Fruit fly (Drosophila melanogaster) whole organism, wandering third instar larva: ENCODE measurements around the gene GatA.

Experiments
- Abd-B ChIP-seq: fragments of >200 bp; optimal IDR thresholded peaks from 2 replicates; lab custom pipeline; 2017; ENCODE audit warnings: missing biosample characterization, missing genetic modification characterization
- CG9705 ChIP-seq: fragments of 200-800 bp; sonication (Bioruptor generic); optimal IDR thresholded peaks from 2 replicates; lab custom pipeline; 2018; ENCODE audit warnings: missing biosample characterization, mild to moderate bottlenecking, missing genetic modification characterization
- CrebA ChIP-seq: fragments of 200-800 bp; sonication (Bioruptor generic); optimal IDR thresholded peaks from 2 replicates; lab custom pipeline; 2016; ENCODE audit warnings: missing biosample characterization, mild to moderate bottlenecking, missing genetic modification characterization, borderline replicate concordance
- Dfd ChIP-seq: fragments of >200 bp; optimal IDR thresholded peaks from 2 replicates; lab custom pipeline; 2017; ENCODE audit warnings: missing biosample characterization, missing genetic modification characterization
- Dif ChIP-seq: fragments of 200-275, 200-300 bp; sonication (Bioruptor generic); optimal IDR thresholded peaks from 2 replicates; lab custom pipeline; 2018; ENCODE audit warnings: missing biosample characterization, missing genetic modification characterization; ENCODE audit not compliant: partially characterized antibody
- HLH106 ChIP-seq: fragments of 200-800 bp; optimal IDR thresholded peaks from 3 replicates; lab custom pipeline; 2019; ENCODE audit warnings: missing biosample characterization, mild to moderate bottlenecking, missing genetic modification characterization, moderate library complexity
- Hnf4 ChIP-seq: fragments of 200-800 bp; sonication (Bioruptor generic); optimal IDR thresholded peaks from 2 replicates; lab custom pipeline; 2016; ENCODE audit warnings: missing biosample characterization, mild to moderate bottlenecking, missing genetic modification characterization
- Hr78 ChIP-seq: fragments of >200 bp; optimal IDR thresholded peaks from 2 replicates; lab custom pipeline; 2017; ENCODE audit warnings: missing biosample characterization, missing genetic modification characterization
- Jra ChIP-seq: sonication (Bioruptor generic); optimal IDR thresholded peaks from 2 replicates; lab custom pipeline; 2016; ENCODE audit warnings: missing biosample characterization, missing genetic modification characterization
- Mio ChIP-seq: sonication (Bioruptor generic); optimal IDR thresholded peaks from 2 replicates; lab custom pipeline; 2016; ENCODE audit warnings: missing biosample characterization, missing genetic modification characterization
- Myc ChIP-seq: fragments of >200 bp; optimal IDR thresholded peaks from 2 replicates; lab custom pipeline; 2017
- N ChIP-seq: fragments of >200 bp; optimal IDR thresholded peaks from 2 replicates; lab custom pipeline; 2018; ENCODE audit warnings: missing biosample characterization, missing external identifiers, missing genetic modification characterization
- OdsH ChIP-seq: fragments of 200-800 bp; sonication (Bioruptor generic); optimal IDR thresholded peaks from 2 replicates; lab custom pipeline; 2016; ENCODE audit warnings: missing biosample characterization, mild to moderate bottlenecking, missing genetic modification characterization
- Rel ChIP-seq, 2 experiments: fragments of 200-800 bp; sonication (Bioruptor generic) in 1 of 2; optimal IDR thresholded peaks; 2 replicates in 1 of 2; 3 replicates in 1 of 2; lab custom pipeline; 2016 to 2019; ENCODE audit warnings: mild to moderate bottlenecking in 2 of 2, missing biosample characterization in 2 of 2, missing genetic modification characterization in 2 of 2, moderate library complexity in 1 of 2
- Sp1 ChIP-seq: fragments of 200-800 bp; sonication (Bioruptor generic); optimal IDR thresholded peaks from 3 replicates; lab custom pipeline; 2019; ENCODE audit warnings: missing biosample characterization, mild to moderate bottlenecking, missing genetic modification characterization, moderate library complexity
- Vsx2 ChIP-seq: fragments of 200-300, 225-300 bp; sonication (Bioruptor generic); optimal IDR thresholded peaks from 2 replicates; lab custom pipeline; 2018; ENCODE audit warnings: missing biosample characterization, missing genetic modification characterization; ENCODE audit not compliant: partially characterized antibody
- br ChIP-seq: fragments of 200-800 bp; sonication (Bioruptor generic); optimal IDR thresholded peaks from 2 replicates; lab custom pipeline; 2016; ENCODE audit warnings: missing biosample characterization, missing genetic modification characterization
- brk ChIP-seq: fragments of 200-800 bp; sonication (Bioruptor generic); optimal IDR thresholded peaks from 2 replicates; lab custom pipeline; 2016; ENCODE audit warnings: missing biosample characterization, mild to moderate bottlenecking, missing genetic modification characterization
- dl ChIP-seq, 2 experiments: fragments of 175-275, 200-275 bp in 1 of 2; fragments of 200-275 bp in 1 of 2; sonication (Bioruptor generic); optimal IDR thresholded peaks; lab custom pipeline; 2018; ENCODE audit warnings: mild to moderate bottlenecking in 2 of 2, missing biosample characterization in 2 of 2, missing genetic modification characterization in 2 of 2, moderate library complexity in 2 of 2; ENCODE audit not compliant: partially characterized antibody in 2 of 2, insufficient read depth in 1 of 2
- dmrt93B ChIP-seq: fragments of 200-800 bp; sonication (Bioruptor generic); optimal IDR thresholded peaks from 2 replicates; lab custom pipeline; 2018; ENCODE audit warnings: missing biosample characterization, mild to moderate bottlenecking, missing genetic modification characterization
- dsf ChIP-seq: sonication (Bioruptor generic); optimal IDR thresholded peaks from 2 replicates; lab custom pipeline; 2016; ENCODE audit warnings: missing biosample characterization, missing genetic modification characterization, borderline replicate concordance
- ey ChIP-seq: fragments of 200-800 bp; sonication (Bioruptor generic); optimal IDR thresholded peaks from 2 replicates; lab custom pipeline; 2016; ENCODE audit warnings: missing biosample characterization, missing genetic modification characterization
- foxo ChIP-seq, 2 experiments: fragments of 200-800 bp; sonication (Bioruptor generic); optimal IDR thresholded peaks; 2 replicates in 1 of 2; 3 replicates in 1 of 2; lab custom pipeline; 2016 to 2017; ENCODE audit warnings: missing biosample characterization in 2 of 2, missing genetic modification characterization in 2 of 2
- fru ChIP-seq: fragments of 200-800 bp; sonication (Bioruptor generic); optimal IDR thresholded peaks from 3 replicates; lab custom pipeline; 2016; ENCODE audit warnings: missing biosample characterization, mild to moderate bottlenecking, missing genetic modification characterization
- h ChIP-seq: fragments of 200-800 bp; sonication (Bioruptor generic); optimal IDR thresholded peaks from 3 replicates; lab custom pipeline; 2016; ENCODE audit warnings: missing biosample characterization, mild to moderate bottlenecking, missing genetic modification characterization
- jim ChIP-seq: fragments of 175-275, 200-325 bp; sonication (Bioruptor generic); optimal IDR thresholded peaks from 2 replicates; lab custom pipeline; 2016; ENCODE audit warnings: missing biosample characterization, mild to moderate bottlenecking, missing genetic modification characterization
- lola ChIP-seq: fragments of >200 bp; optimal IDR thresholded peaks from 2 replicates; lab custom pipeline; 2017; ENCODE audit warnings: missing biosample characterization, missing genetic modification characterization
- pan ChIP-seq: fragments of >200 bp; optimal IDR thresholded peaks from 2 replicates; lab custom pipeline; 2017
- psq ChIP-seq: fragments of 200-800 bp; sonication (Bioruptor generic); optimal IDR thresholded peaks from 3 replicates; lab custom pipeline; 2017; ENCODE audit warnings: missing biosample characterization, mild to moderate bottlenecking, missing genetic modification characterization, moderate library complexity
- rgr ChIP-seq: fragments of 200-800 bp; sonication (Bioruptor generic); optimal IDR thresholded peaks from 3 replicates; lab custom pipeline; 2016; ENCODE audit warnings: missing biosample characterization, mild to moderate bottlenecking, missing genetic modification characterization
- sage ChIP-seq: fragments of 200-800 bp; sonication (Bioruptor generic); optimal IDR thresholded peaks from 2 replicates; lab custom pipeline; 2016; ENCODE audit warnings: missing biosample characterization, mild to moderate bottlenecking, missing genetic modification characterization
- sv ChIP-seq: fragments of 200-800 bp; sonication (Bioruptor generic); optimal IDR thresholded peaks from 3 replicates; lab custom pipeline; 2016; ENCODE audit warnings: missing biosample characterization, missing genetic modification characterization
- tai ChIP-seq: sonication (Bioruptor generic); optimal IDR thresholded peaks from 2 replicates; lab custom pipeline; 2016; ENCODE audit warnings: missing biosample characterization, missing genetic modification characterization
- usp ChIP-seq: fragments of >200 bp; optimal IDR thresholded peaks from 2 replicates; lab custom pipeline; 2017; ENCODE audit warnings: missing biosample characterization, missing genetic modification characterization
- woc ChIP-seq: sonication (Bioruptor generic); optimal IDR thresholded peaks from 2 replicates; lab custom pipeline; 2016; ENCODE audit warnings: missing biosample characterization, mild to moderate bottlenecking, missing genetic modification characterization

The GatA gene

dm6 chr3R:18993159-18993558 is 35.5 kb downstream of the GatA start:
- TF ChIP-seq dmrt93B (GFP tag; lab: Kevin White, UChicago) = no peak
- no peak for TF ChIP-seq Rel (GFP tag; optimal IDR thresholded peaks at IDR 0.05; lab: Kevin White, UChicago)
- no peak for TF ChIP-seq Rel (tag; optimal IDR thresholded peaks at IDR 0.05; lab: Kevin White, UChicago)
- TF ChIP-seq woc (GFP tag; lab: Kevin White, UChicago) = no peak

DNA sequence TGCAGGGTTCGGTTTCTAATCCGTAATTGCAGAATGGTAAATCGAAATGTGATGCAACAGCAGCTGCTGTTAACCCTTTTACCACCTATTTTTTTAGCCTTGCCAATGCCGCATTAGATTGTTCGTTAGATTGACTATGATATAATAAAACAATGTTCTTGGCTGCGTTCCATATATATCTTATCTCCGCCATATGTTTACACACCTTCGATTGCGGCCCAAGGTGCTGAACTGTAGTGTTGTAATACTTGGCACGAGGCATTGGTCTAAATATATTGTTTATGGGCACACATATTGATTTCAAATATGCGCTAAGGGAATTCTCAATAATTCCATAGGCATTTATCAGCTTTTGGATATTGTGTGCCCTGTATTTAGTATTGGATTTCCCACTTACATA is 36.9 kb downstream of the GatA start:
- TF ChIP-seq woc (GFP tag; lab: Kevin White, UChicago) (no peak), Dfd (GFP tag; lab: Kevin White, UChicago) (no peak), sv (GFP tag; lab: Kevin White, UChicago) (no peak)

DNA sequence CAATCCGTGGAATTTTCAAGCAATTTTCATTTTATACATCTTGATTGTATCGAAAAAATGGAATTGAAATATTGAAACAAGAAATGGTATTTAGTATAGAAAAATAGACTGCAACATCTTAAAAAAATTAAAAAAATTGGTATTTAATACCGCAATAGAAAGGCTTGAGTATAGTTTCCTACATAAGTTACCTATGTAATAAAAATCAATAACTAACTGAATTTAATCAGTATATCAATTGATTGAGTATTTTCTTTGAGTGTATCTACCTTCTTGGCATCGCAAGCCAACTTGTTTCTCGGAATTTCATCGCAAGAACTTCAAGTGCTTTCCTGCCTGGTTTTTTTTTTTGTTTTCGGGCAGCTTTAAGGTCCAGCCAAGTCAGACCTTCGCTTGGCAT is 38.1 kb downstream of the GatA start:
- TF ChIP-seq Hnf4 (GFP tag; lab: Kevin White, UChicago) = peak; percentile 49
- TF ChIP-seq sage (GFP tag; lab: Kevin White, UChicago) = peak; percentile 7
- no peak for TF ChIP-seq Vsx2 (GFP tag; lab: Kevin White, UChicago)
- TF ChIP-seq lola = no peak
- no peak for TF ChIP-seq CrebA (GFP tag; lab: Kevin White, UChicago)
- no peak for TF ChIP-seq sv (GFP tag; lab: Kevin White, UChicago)
- TF ChIP-seq Jra (GFP tag; lab: Kevin White, UChicago) = peak; percentile 24
- TF ChIP-seq Hr78 = no peak
- TF ChIP-seq h (GFP tag; lab: Kevin White, UChicago) = peak; percentile 66
- TF ChIP-seq ey (GFP tag; lab: Kevin White, UChicago) = peak; percentile 64
- peak; percentile 67 for TF ChIP-seq OdsH (GFP tag; lab: Kevin White, UChicago)
- peak; percentile 75 for TF ChIP-seq woc (GFP tag; lab: Kevin White, UChicago)
- peak; percentile 60 for TF ChIP-seq psq (GFP tag; lab: Kevin White, UChicago)
- TF ChIP-seq Abd-B (GFP tag; lab: Kevin White, UChicago) = no peak
- peak; percentile 58 for TF ChIP-seq HLH106
- peak; percentile 80 for TF ChIP-seq fru (GFP tag; lab: Kevin White, UChicago)
- peak; percentile 77 for TF ChIP-seq Sp1 (GFP tag; lab: Kevin White, UChicago)
- peak in 1 of 2 experiments; percentile 76 for TF ChIP-seq foxo (GFP tag; optimal IDR thresholded peaks at IDR 0.05; lab: Kevin White, UChicago)
- peak; percentile 15 for TF ChIP-seq brk
- TF ChIP-seq br (GFP tag; lab: Kevin White, UChicago) = peak; percentile 52
- peak; percentile 33 for TF ChIP-seq dmrt93B (GFP tag; lab: Kevin White, UChicago)
- peak; percentile 55 for TF ChIP-seq rgr (GFP tag; lab: Kevin White, UChicago)

DNA sequence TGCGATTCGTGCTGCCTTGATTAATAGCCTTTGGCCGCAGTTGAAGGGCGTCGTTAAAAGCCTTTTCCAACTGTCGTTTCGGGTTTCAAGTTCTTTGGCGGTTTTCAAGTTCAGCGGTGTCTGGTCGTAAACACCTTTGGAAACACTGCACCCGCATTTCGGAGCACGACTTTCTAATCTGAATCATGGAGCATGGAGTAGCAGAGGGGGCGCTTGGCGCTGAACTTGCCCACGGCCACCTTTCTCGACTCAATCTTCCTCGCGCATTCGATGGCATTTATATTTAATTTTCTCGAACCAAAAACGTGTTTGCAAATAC is 38.9 kb downstream of the GatA start:
- no peak for TF ChIP-seq Hnf4 (GFP tag; lab: Kevin White, UChicago)
- no peak for TF ChIP-seq Dif (GFP tag; lab: Kevin White, UChicago)
- no peak for TF ChIP-seq Rel (GFP tag; optimal IDR thresholded peaks at IDR 0.05; lab: Kevin White, UChicago)
- no peak for TF ChIP-seq Rel (tag; optimal IDR thresholded peaks at IDR 0.05; lab: Kevin White, UChicago)
- TF ChIP-seq Dfd (GFP tag; lab: Kevin White, UChicago) = no peak
- no peak for TF ChIP-seq Mio (GFP tag; lab: Kevin White, UChicago)
- TF ChIP-seq usp (GFP tag; lab: Kevin White, UChicago) = no peak
- no peak for TF ChIP-seq br (GFP tag; lab: Kevin White, UChicago)
- no peak for TF ChIP-seq Vsx2 (GFP tag; lab: Kevin White, UChicago)
- TF ChIP-seq Hr78 = no peak
- no peak for TF ChIP-seq pan (lab: Kevin White, UChicago)

DNA sequence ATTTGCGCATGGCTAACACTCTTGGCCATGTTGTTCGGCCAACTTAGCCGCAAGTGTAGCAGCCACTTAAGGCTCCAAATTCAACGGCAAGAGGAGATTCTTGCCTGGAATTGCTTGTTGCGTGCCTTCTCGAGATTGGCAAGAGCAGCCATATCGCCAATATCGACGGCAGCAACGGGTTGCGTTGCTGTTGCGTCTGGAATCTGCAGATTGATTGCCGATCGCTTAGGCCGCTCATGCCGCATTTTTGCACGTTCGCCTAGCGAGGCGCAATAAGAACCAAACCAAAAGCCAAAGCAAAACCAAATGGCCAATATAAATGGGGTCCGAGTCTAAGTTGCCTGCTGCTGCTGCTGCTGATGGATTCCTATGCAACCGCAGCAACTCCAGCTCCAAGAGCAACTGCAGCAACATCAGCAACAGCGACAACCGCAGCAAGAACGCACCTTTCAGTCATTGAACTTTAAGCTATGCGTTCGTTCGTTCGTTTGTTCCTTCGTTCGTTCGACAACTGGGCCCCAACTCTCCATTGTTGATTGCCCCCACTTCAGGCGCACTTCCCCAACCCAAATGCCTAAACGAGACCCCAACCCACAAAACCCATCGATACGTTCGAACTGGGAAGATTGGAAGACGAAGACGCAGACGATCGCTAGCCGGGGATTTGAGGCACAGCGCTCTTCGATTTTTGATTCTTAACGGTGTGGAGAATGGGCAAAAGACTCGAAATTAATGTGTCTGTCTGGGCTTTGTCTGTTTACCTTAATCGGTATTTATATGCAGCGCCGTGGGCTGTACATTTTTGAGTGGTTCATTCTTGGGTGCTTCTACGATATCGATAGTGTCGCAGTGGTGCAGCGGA is 39.5 kb downstream of the GatA start:
- TF ChIP-seq N (GFP tag; lab: Kevin White, UChicago) = no peak
- no peak for TF ChIP-seq Dfd (GFP tag; lab: Kevin White, UChicago)
- no peak for TF ChIP-seq Jra (GFP tag; lab: Kevin White, UChicago)
- TF ChIP-seq woc (GFP tag; lab: Kevin White, UChicago) = no peak
- no peak for TF ChIP-seq CG9705 (GFP tag; lab: Kevin White, UChicago)
- TF ChIP-seq tai (GFP tag; lab: Kevin White, UChicago) = no peak
- TF ChIP-seq jim (GFP tag; lab: Kevin White, UChicago) = no peak
- TF ChIP-seq Sp1 (GFP tag; lab: Kevin White, UChicago) = no peak
- no peak for TF ChIP-seq Myc (lab: Kevin White, UChicago)
- no peak for TF ChIP-seq fru (GFP tag; lab: Kevin White, UChicago)
- TF ChIP-seq Vsx2 (GFP tag; lab: Kevin White, UChicago) = no peak
- TF ChIP-seq dsf (GFP tag; lab: Kevin White, UChicago) = no peak
- TF ChIP-seq dmrt93B (GFP tag; lab: Kevin White, UChicago) = no peak
- TF ChIP-seq dl (GFP tag; optimal IDR thresholded peaks at IDR 0.05; lab: Kevin White, UChicago; ENCODE audit: insufficient read depth in 1 of 2, partially characterized antibody in 2 of 2) = no peak
- no peak for TF ChIP-seq psq (GFP tag; lab: Kevin White, UChicago)
- no peak for TF ChIP-seq brk
